Fruit fly (Drosophila melanogaster): ENCODE results near the gene dmGlut.

DNA sequence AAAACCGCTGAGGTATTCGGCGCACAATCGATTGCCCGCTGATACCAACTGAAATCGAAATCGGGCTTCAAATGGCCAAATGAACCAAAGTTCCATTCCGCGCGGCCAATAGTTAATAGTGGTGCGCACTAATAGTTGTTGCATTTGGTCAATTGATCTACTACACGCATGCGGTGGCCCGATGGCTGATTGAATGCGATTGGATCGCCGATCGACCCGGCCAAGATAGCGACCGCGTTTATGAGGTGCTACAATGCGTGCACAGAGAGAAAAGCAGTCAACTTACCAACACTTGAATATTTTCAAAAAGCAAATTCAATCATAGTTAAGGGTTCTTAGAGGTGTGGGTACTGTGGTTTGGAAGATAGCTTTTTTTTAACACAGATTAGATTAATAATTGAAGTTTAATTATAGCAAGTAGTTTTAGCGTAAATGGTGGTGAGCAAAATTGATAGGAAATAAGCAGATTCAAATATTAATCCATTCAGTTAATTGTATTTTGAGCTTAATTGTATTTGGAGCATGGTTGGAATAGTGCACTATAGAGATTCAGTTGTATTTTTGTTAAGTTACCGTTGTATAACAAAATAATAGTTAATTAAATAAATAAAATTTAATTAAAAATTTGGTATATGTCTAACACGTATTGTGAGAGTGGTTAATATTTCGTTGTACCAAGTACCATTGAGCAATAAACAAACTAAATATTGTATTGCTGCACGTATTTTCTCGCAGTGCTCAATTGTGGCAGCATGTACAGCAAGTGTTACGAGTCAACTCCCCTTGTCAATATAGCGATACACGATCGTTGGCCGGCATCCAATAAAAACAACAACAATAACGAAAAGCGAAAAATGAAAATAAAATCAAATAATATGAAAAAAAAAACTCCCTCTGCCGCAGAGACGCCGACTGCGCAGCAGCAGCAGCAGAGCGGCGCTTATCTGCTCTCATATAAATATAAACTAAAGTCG, 493 bp upstream of the dmGlut start:
- TF ChIP-seq pad (GFP tag; optimal IDR thresholded peaks at IDR 0.05), result no peak
- TF ChIP-seq bab1 (GFP tag; optimal IDR thresholded peaks at IDR 0.05), result no peak
- TF ChIP-seq cnc (optimal IDR thresholded peaks at IDR 0.05), result no peak
- TF ChIP-seq cic (GFP tag; optimal IDR thresholded peaks at IDR 0.05), result peak; percentile 3
- no peak for TF ChIP-seq kay (GFP tag; ENCODE audit: borderline replicate concordance)
- no peak for TF ChIP-seq CG33017 (tag; optimal IDR thresholded peaks at IDR 0.05)
- no peak for TF ChIP-seq ovo (GFP tag; optimal IDR thresholded peaks at IDR 0.05)
- no peak for TF ChIP-seq CG14711 (tag; optimal IDR thresholded peaks at IDR 0.05)
- TF ChIP-seq Hr96 (GFP tag; optimal IDR thresholded peaks at IDR 0.05), result no peak
- TF ChIP-seq CG7045 (GFP tag; optimal IDR thresholded peaks at IDR 0.05), result no peak
- TF ChIP-seq toe (GFP tag; optimal IDR thresholded peaks at IDR 0.05), result no peak
- peak; percentile 39 for TF ChIP-seq CG5204 (GFP tag; optimal IDR thresholded peaks at IDR 0.05)
- no peak for TF ChIP-seq tj (GFP tag; optimal IDR thresholded peaks at IDR 0.05)
- peak; percentile 46 for TF ChIP-seq CG11617 (GFP tag; optimal IDR thresholded peaks at IDR 0.05)
